Fruit fly (Drosophila melanogaster) whole organism, embryonic: Measurements from ENCODE around the gene CG42671.

Experiments used
- Ada2b ChIP-seq: fragments of 200-800 bp; sonication (Bioruptor generic); IDR thresholded peaks from 2 replicates; pipeline ENCODE4 v1.3.6; 2022; ENCODE audit warnings: missing biosample characterization, missing genetic modification characterization
- Aef1 ChIP-seq: fragments of 200-800 bp; sonication (Bioruptor generic); IDR thresholded peaks from 3 replicates; pipeline ENCODE4 v1.3.6; 2022; ENCODE audit warnings: missing biosample characterization, missing genetic modification characterization
- Atf3 ChIP-seq: fragments of 200-800 bp; sonication (Bioruptor generic); optimal IDR thresholded peaks from 3 replicates; lab custom pipeline; 2016; ENCODE audit warnings: missing biosample characterization, missing genetic modification characterization
- Blimp-1 ChIP-seq: fragments of 200-800 bp; sonication (Bioruptor generic); optimal IDR thresholded peaks from 3 replicates; lab custom pipeline; 2018; ENCODE audit warnings: missing biosample characterization, missing genetic modification characterization, mild to moderate bottlenecking, moderate library complexity, missing genetic modification reagents
- Bteb2 ChIP-seq: fragments of 200-800 bp; sonication (Bioruptor generic); optimal IDR thresholded peaks from 2 replicates; lab custom pipeline; 2016; ENCODE audit warnings: missing biosample characterization, missing genetic modification characterization
- CG10267 ChIP-seq: fragments of 200-800 bp; sonication (Bioruptor generic); optimal IDR thresholded peaks from 2 replicates; lab custom pipeline; 2018; ENCODE audit warnings: missing biosample characterization, mild to moderate bottlenecking, missing genetic modification characterization, moderate library complexity
- CG10543 ChIP-seq: fragments of 200-800 bp; sonication (Bioruptor generic); optimal IDR thresholded peaks from 3 replicates; lab custom pipeline; 2017; ENCODE audit warnings: missing biosample characterization, mild to moderate bottlenecking, missing genetic modification characterization, moderate library complexity
- CG10979 ChIP-seq: fragments of 200-800 bp; sonication (Bioruptor generic); optimal IDR thresholded peaks from 2 replicates; lab custom pipeline; 2018; ENCODE audit warnings: missing biosample characterization, mild to moderate bottlenecking, missing genetic modification characterization, moderate library complexity
- CG11695 ChIP-seq: fragments of 200-800 bp; sonication (Bioruptor generic); IDR thresholded peaks from 3 replicates; pipeline ENCODE4 v1.3.6; 2022; ENCODE audit warnings: missing biosample characterization, missing genetic modification characterization
- CG12219 ChIP-seq: fragments of 200-800 bp; sonication (Bioruptor generic); optimal IDR thresholded peaks from 3 replicates; lab custom pipeline; 2018; ENCODE audit warnings: missing biosample characterization, mild to moderate bottlenecking, missing genetic modification characterization
- CG12744 ChIP-seq: fragments of 200-800 bp; sonication (Bioruptor generic); optimal IDR thresholded peaks from 2 replicates; lab custom pipeline; 2016; ENCODE audit warnings: missing biosample characterization, missing genetic modification characterization
- CG13894 ChIP-seq: fragments of 200-800 bp; sonication (Bioruptor generic); optimal IDR thresholded peaks from 3 replicates; lab custom pipeline; 2018; ENCODE audit warnings: missing biosample characterization, mild to moderate bottlenecking, missing genetic modification characterization, moderate library complexity
- CG15073 ChIP-seq: fragments of 200-800 bp; sonication (Bioruptor generic); optimal IDR thresholded peaks from 2 replicates; lab custom pipeline; 2016; ENCODE audit warnings: missing biosample characterization, missing genetic modification characterization
- CG15514 ChIP-seq: fragments of 200-800 bp; sonication (Bioruptor generic); optimal IDR thresholded peaks from 3 replicates; lab custom pipeline; 2017; ENCODE audit warnings: missing biosample characterization, missing genetic modification characterization, mild to moderate bottlenecking, moderate library complexity, missing genetic modification reagents
- CG1602 ChIP-seq: fragments of 200-800 bp; sonication (Bioruptor generic); optimal IDR thresholded peaks from 3 replicates; lab custom pipeline; 2016; ENCODE audit warnings: missing biosample characterization, missing genetic modification characterization
- CG17912 ChIP-seq: fragments of 200-800 bp; sonication (Bioruptor generic); optimal IDR thresholded peaks from 2 replicates; lab custom pipeline; 2018; ENCODE audit warnings: missing biosample characterization, mild to moderate bottlenecking, missing genetic modification characterization
- CG18764 ChIP-seq: fragments of 200-800 bp; sonication (Bioruptor generic); optimal IDR thresholded peaks from 3 replicates; lab custom pipeline; 2016; ENCODE audit warnings: missing biosample characterization, missing genetic modification characterization
- CG2889 ChIP-seq: fragments of 200-800 bp; sonication (Bioruptor generic); IDR thresholded peaks from 3 replicates; pipeline ENCODE4 v1.3.6; 2022; ENCODE audit warnings: missing biosample characterization, missing genetic modification characterization
- CG3281 ChIP-seq: fragments of 200-800 bp; sonication (Bioruptor generic); optimal IDR thresholded peaks from 3 replicates; lab custom pipeline; 2017; ENCODE audit warnings: missing biosample characterization, mild to moderate bottlenecking, missing genetic modification characterization
- CG7786 ChIP-seq: fragments of 200-800 bp; sonication (Bioruptor generic); optimal IDR thresholded peaks from 2 replicates; lab custom pipeline; 2016; ENCODE audit warnings: missing biosample characterization, missing genetic modification characterization
- CG8359 ChIP-seq: fragments of 200-800 bp; sonication (Bioruptor generic); optimal IDR thresholded peaks from 2 replicates; lab custom pipeline; 2017; ENCODE audit warnings: missing biosample characterization, mild to moderate bottlenecking, missing genetic modification characterization, borderline replicate concordance
- CG8944 ChIP-seq: fragments of 200-800 bp; sonication (Bioruptor generic); optimal IDR thresholded peaks from 3 replicates; lab custom pipeline; 2016; ENCODE audit warnings: missing biosample characterization, missing genetic modification characterization
- CG9817 ChIP-seq: fragments of 200-800 bp; sonication (Bioruptor generic); optimal IDR thresholded peaks from 2 replicates; lab custom pipeline; 2018; ENCODE audit warnings: missing biosample characterization, mild to moderate bottlenecking, missing genetic modification characterization, moderate library complexity
- Dbx ChIP-seq: fragments of 200-800 bp; sonication (Bioruptor generic); IDR thresholded peaks from 3 replicates; pipeline ENCODE4 v1.3.6; 2022; ENCODE audit warnings: missing biosample characterization, missing genetic modification characterization
- E2f2 ChIP-seq: fragments of 200-800 bp; sonication (Bioruptor generic); IDR thresholded peaks from 2 replicates; pipeline ENCODE4 v1.3.6; 2022; ENCODE audit warnings: missing biosample characterization, missing genetic modification characterization
- HmgZ ChIP-seq: fragments of 200-800 bp; sonication (Bioruptor generic); optimal IDR thresholded peaks from 2 replicates; lab custom pipeline; 2018; ENCODE audit warnings: missing biosample characterization, mild to moderate bottlenecking, missing genetic modification characterization
- Hr78 ChIP-seq, 2 experiments: fragments of 200-800 bp in 1 of 2; fragments of >200 bp in 1 of 2; sonication (Bioruptor generic) in 1 of 2; optimal IDR thresholded peaks; 2 replicates each; lab custom pipeline; 2017 to 2019; ENCODE audit warnings: missing biosample characterization in 2 of 2, missing genetic modification characterization in 2 of 2, mild to moderate bottlenecking in 1 of 2, moderate library complexity in 1 of 2
- Max ChIP-seq: fragments of 200-800 bp; sonication (Bioruptor generic); optimal IDR thresholded peaks from 2 replicates; lab custom pipeline; 2016; ENCODE audit warnings: missing biosample characterization, mild to moderate bottlenecking, missing genetic modification characterization
- Mrtf ChIP-seq: fragments of 200-800 bp; sonication (Bioruptor generic); IDR thresholded peaks from 3 replicates; pipeline ENCODE4 v1.3.6; 2022; ENCODE audit warnings: missing biosample characterization, missing genetic modification characterization
- Myb ChIP-seq: fragments of 200-800 bp; sonication (Bioruptor generic); optimal IDR thresholded peaks from 2 replicates; lab custom pipeline; 2016; ENCODE audit warnings: missing biosample characterization, missing genetic modification characterization
- Nf-YB ChIP-seq: fragments of 200-800 bp; sonication (Bioruptor generic); optimal IDR thresholded peaks from 3 replicates; lab custom pipeline; 2019; ENCODE audit warnings: missing biosample characterization, mild to moderate bottlenecking, missing genetic modification characterization, moderate library complexity
- Stat92E ChIP-seq, 3 experiments: fragments of >200 bp in 2 of 3; fragments of 200-800 bp in 1 of 3; sonication (Bioruptor generic) in 1 of 3; optimal IDR thresholded peaks; 2 replicates each; lab custom pipeline; 2017 to 2019; ENCODE audit warnings: missing biosample characterization in 3 of 3, missing genetic modification characterization in 3 of 3, mild to moderate bottlenecking in 1 of 3, moderate library complexity in 1 of 3
- Vsx1 ChIP-seq: fragments of 200-800 bp; sonication (Bioruptor generic); optimal IDR thresholded peaks from 2 replicates; lab custom pipeline; 2017; ENCODE audit warnings: missing biosample characterization, mild to moderate bottlenecking, missing genetic modification characterization, missing genetic modification reagents
- bigmax ChIP-seq: fragments of 200-800 bp; sonication (Bioruptor generic); optimal IDR thresholded peaks from 2 replicates; lab custom pipeline; 2018; ENCODE audit warnings: missing biosample characterization, mild to moderate bottlenecking, missing genetic modification characterization
- caup ChIP-seq: fragments of 200-800 bp; sonication (Bioruptor generic); optimal IDR thresholded peaks from 3 replicates; lab custom pipeline; 2017; ENCODE audit warnings: missing biosample characterization, mild to moderate bottlenecking, missing genetic modification characterization, moderate library complexity; ENCODE audit not compliant: severe bottlenecking
- crc ChIP-seq: fragments of 200-800 bp; sonication (Bioruptor generic); optimal IDR thresholded peaks from 2 replicates; lab custom pipeline; 2016; ENCODE audit warnings: missing biosample characterization, missing genetic modification characterization
- eve ChIP-seq, 2 experiments: fragments of >200 bp; optimal IDR thresholded peaks; 2 replicates each; lab custom pipeline; 2017; ENCODE audit warnings: missing biosample characterization in 2 of 2, missing genetic modification characterization in 2 of 2
- fd102C ChIP-seq: fragments of 200-800 bp; sonication (Bioruptor generic); optimal IDR thresholded peaks from 2 replicates; lab custom pipeline; 2018; ENCODE audit warnings: missing biosample characterization, mild to moderate bottlenecking, missing genetic modification characterization, moderate library complexity
- fd64A ChIP-seq: fragments of 200-800 bp; sonication (Bioruptor generic); optimal IDR thresholded peaks from 3 replicates; lab custom pipeline; 2018; ENCODE audit warnings: missing biosample characterization, mild to moderate bottlenecking, missing genetic modification characterization
- gcm2 ChIP-seq: fragments of 200-800 bp; sonication (Bioruptor generic); optimal IDR thresholded peaks from 2 replicates; lab custom pipeline; 2016; ENCODE audit warnings: missing biosample characterization, missing genetic modification characterization
- jigr1 ChIP-seq: fragments of 200-800 bp; sonication (Bioruptor generic); IDR thresholded peaks from 3 replicates; pipeline ENCODE4 v1.3.6; 2022; ENCODE audit warnings: missing biosample characterization, missing genetic modification characterization
- lilli ChIP-seq: fragments of 200-800 bp; sonication (Bioruptor generic); optimal IDR thresholded peaks from 3 replicates; lab custom pipeline; 2016; ENCODE audit warnings: missing biosample characterization, missing genetic modification characterization
- repo ChIP-seq: fragments of 200-800 bp; sonication (Bioruptor generic); optimal IDR thresholded peaks from 2 replicates; lab custom pipeline; 2016; ENCODE audit warnings: missing biosample characterization, missing genetic modification characterization
- tio ChIP-seq: fragments of 200-800 bp; sonication (Bioruptor generic); optimal IDR thresholded peaks from 2 replicates; lab custom pipeline; 2017; ENCODE audit warnings: missing biosample characterization, missing genetic modification characterization, inconsistent platforms
- tll ChIP-seq, 2 experiments: fragments of 200-800 bp in 1 of 2; fragments of >200 bp in 1 of 2; sonication (Bioruptor generic) in 1 of 2; optimal IDR thresholded peaks; 2 replicates each; lab custom pipeline; 2017 to 2019; ENCODE audit warnings: missing biosample characterization in 2 of 2, missing genetic modification characterization in 2 of 2, mild to moderate bottlenecking in 1 of 2, moderate library complexity in 1 of 2
- tx ChIP-seq: fragments of 200-800 bp; sonication (Bioruptor generic); optimal IDR thresholded peaks from 2 replicates; lab custom pipeline; 2016; ENCODE audit warnings: missing biosample characterization, missing genetic modification characterization
- unpg ChIP-seq: fragments of 200-800 bp; sonication (Bioruptor generic); optimal IDR thresholded peaks from 3 replicates; lab custom pipeline; 2018; ENCODE audit warnings: missing biosample characterization, mild to moderate bottlenecking, missing genetic modification characterization, moderate library complexity

The CG42671 gene

dm6 chr3L:11215244-11216121 is 1.2 kb downstream of the CG42671 start (continued):
- TF ChIP-seq fd64A (GFP tag; lab: Kevin White, UChicago): peak; percentile 77
- TF ChIP-seq eve (GFP tag; optimal IDR thresholded peaks at IDR 0.05; lab: Kevin White, UChicago): no peak
- TF ChIP-seq Ada2b (GFP tag; lab: Robert Waterston, UW): peak; percentile 95
- TF ChIP-seq repo (GFP tag; lab: Kevin White, UChicago): peak; percentile 88
- peak; percentile 77 for TF ChIP-seq crc (GFP tag; lab: Kevin White, UChicago)
- peak; percentile 89 for TF ChIP-seq HmgZ (tag; lab: Kevin White, UChicago)
- peak; percentile 90 for TF ChIP-seq CG3281 (GFP tag; lab: Kevin White, UChicago)
- peak; percentile 96 for TF ChIP-seq Dbx (GFP tag; lab: Robert Waterston, UW)
- TF ChIP-seq CG15514 (GFP tag; lab: Kevin White, UChicago): peak; percentile 89
- TF ChIP-seq Nf-YB (GFP tag; lab: Kevin White, UChicago): peak; percentile 48
- peak; percentile 70 for TF ChIP-seq CG10267 (tag; lab: Kevin White, UChicago)
- peak; percentile 76 for TF ChIP-seq CG13894 (tag; lab: Kevin White, UChicago)
- TF ChIP-seq CG12744 (GFP tag; lab: Kevin White, UChicago): peak; percentile 88
- TF ChIP-seq Max (GFP tag; lab: Kevin White, UChicago): peak; percentile 53
- no peak for TF ChIP-seq Hr78 (GFP tag; optimal IDR thresholded peaks at IDR 0.05; lab: Kevin White, UChicago)
- TF ChIP-seq tx (GFP tag; lab: Kevin White, UChicago): peak; percentile 82
- peak in 1 of 2 experiments; percentile 66 for TF ChIP-seq tll (GFP tag; optimal IDR thresholded peaks at IDR 0.05; lab: Kevin White, UChicago)
- peak; percentile 70 for TF ChIP-seq Myb (GFP tag; lab: Kevin White, UChicago)
- TF ChIP-seq unpg (GFP tag; lab: Kevin White, UChicago): peak; percentile 93
- peak; percentile 86 for TF ChIP-seq CG18764 (GFP tag; lab: Kevin White, UChicago)
- TF ChIP-seq Vsx1 (GFP tag; lab: Kevin White, UChicago): peak; percentile 64
- peak; percentile 97 for TF ChIP-seq CG11695
- peak; percentile 79 for TF ChIP-seq Atf3 (GFP tag; lab: Kevin White, UChicago)
- TF ChIP-seq tio: no peak
- no peak for TF ChIP-seq fd102C
- no peak for TF ChIP-seq CG17912 (GFP tag; lab: Kevin White, UChicago)
- peak; percentile 96 for TF ChIP-seq lilli
- TF ChIP-seq E2f2 (GFP tag; lab: Robert Waterston, UW): peak; percentile 71
- TF ChIP-seq jigr1 (GFP tag; lab: Robert Waterston, UW): peak; percentile 73; the same call in 2 of the 3 replicates
- TF ChIP-seq bigmax (GFP tag; lab: Kevin White, UChicago): peak; percentile 72
- TF ChIP-seq CG10979 (tag; lab: Kevin White, UChicago): peak; percentile 82
- peak; percentile 80 for TF ChIP-seq CG8944 (GFP tag; lab: Kevin White, UChicago)
- peak; percentile 95 for TF ChIP-seq Mrtf
- TF ChIP-seq Bteb2 (GFP tag; lab: Kevin White, UChicago): peak; percentile 93
- TF ChIP-seq CG12219 (GFP tag; lab: Kevin White, UChicago): peak; percentile 84
- peak; percentile 93 for TF ChIP-seq caup (GFP tag; lab: Kevin White, UChicago)
- TF ChIP-seq CG8359: peak; percentile 48
- TF ChIP-seq Stat92E (GFP tag; optimal IDR thresholded peaks at IDR 0.05; lab: Kevin White, UChicago): peak in 1 of 3 experiments; percentile 44
- TF ChIP-seq CG1602 (GFP tag; lab: Kevin White, UChicago): peak; percentile 75
- no peak for TF ChIP-seq CG15073 (GFP tag; lab: Kevin White, UChicago)
- TF ChIP-seq CG9817 (tag; lab: Kevin White, UChicago): peak; percentile 83
- TF ChIP-seq CG7786 (GFP tag; lab: Kevin White, UChicago): peak; percentile 90
- peak; percentile 68; the same call in 2 of the 3 replicates for TF ChIP-seq CG2889 (GFP tag; lab: Robert Waterston, UW)
- peak; percentile 98 for TF ChIP-seq Blimp-1
- peak; percentile 67 for TF ChIP-seq CG10543 (GFP tag; lab: Kevin White, UChicago)
- TF ChIP-seq Aef1: peak; percentile 86
- peak; percentile 64 for TF ChIP-seq gcm2 (GFP tag; lab: Kevin White, UChicago)
